Worm (Caenorhabditis elegans) whole organism, early embryonic: ENCODE data around the gene F13E9.19.

Experiments used
- B0310.2 ChIP-seq: sonication (generic microtip); optimal IDR thresholded peaks from 2 replicates; lab custom pipeline; 2016; ENCODE audit warnings: mild to moderate bottlenecking, missing genetic modification characterization, missing compliant biosample characterization
- F13C5.2 ChIP-seq: sonication (generic microtip); optimal IDR thresholded peaks from 2 replicates; lab custom pipeline; 2017; ENCODE audit warnings: mild to moderate bottlenecking, missing genetic modification characterization, inconsistent platforms, missing compliant biosample characterization
- aly-1 ChIP-seq: sonication (generic microtip); optimal IDR thresholded peaks from 2 replicates; lab custom pipeline; 2016; ENCODE audit warnings: missing genetic modification characterization, missing compliant biosample characterization
- ama-1 ChIP-seq: fragments of 150-350 bp; optimal IDR thresholded peaks from 2 replicates; lab custom pipeline; 2014
- ceh-13 ChIP-seq: fragments of 200-800 bp; sonication (Bioruptor generic); optimal IDR thresholded peaks from 2 replicates; lab custom pipeline; 2018; ENCODE audit warnings: mild to moderate bottlenecking, missing genetic modification characterization, missing compliant biosample characterization
- ceh-36 ChIP-seq: sonication (generic microtip); optimal IDR thresholded peaks from 2 replicates; lab custom pipeline; 2016; ENCODE audit warnings: missing genetic modification characterization, inconsistent platforms, missing compliant biosample characterization
- ets-7 ChIP-seq: sonication (generic microtip); optimal IDR thresholded peaks from 2 replicates; lab custom pipeline; 2016; ENCODE audit warnings: missing genotype, missing genetic modification characterization, missing compliant biosample characterization
- flt-1 ChIP-seq: fragments of 200-800 bp; sonication (Bioruptor generic); IDR thresholded peaks from 2 replicates; pipeline ENCODE4 v1.3.6; 2022; ENCODE audit warnings: missing genetic modification characterization, missing compliant biosample characterization
- hmbx-1 ChIP-seq: sonication (generic microtip); optimal IDR thresholded peaks from 2 replicates; lab custom pipeline; 2016; ENCODE audit warnings: mild to moderate bottlenecking, missing genetic modification characterization, missing compliant biosample characterization
- hmg-4 ChIP-seq: fragments of 200-800 bp; sonication (Bioruptor generic); optimal IDR thresholded peaks from 2 replicates; lab custom pipeline; 2018; ENCODE audit warnings: mild to moderate bottlenecking, missing genetic modification characterization, missing compliant biosample characterization
- hnd-1 ChIP-seq: sonication (generic microtip); optimal IDR thresholded peaks from 2 replicates; lab custom pipeline; 2016; ENCODE audit warnings: missing genetic modification characterization, missing compliant biosample characterization
- pes-1 ChIP-seq: fragments of 200-800 bp; sonication (Bioruptor generic); IDR thresholded peaks from 2 replicates; pipeline ENCODE4 v1.3.6; 2022; ENCODE audit warnings: missing genetic modification reagents, missing genetic modification characterization, missing compliant biosample characterization
- scrt-1 ChIP-seq: fragments of 200-800 bp; sonication (Bioruptor generic); IDR thresholded peaks from 2 replicates; pipeline ENCODE4 v1.3.6; 2022; ENCODE audit warnings: missing genetic modification characterization, missing compliant biosample characterization
- sea-1 ChIP-seq: fragments of 200-800 bp; sonication (Bioruptor generic); conservative IDR thresholded peaks from 2 replicates; pipeline ENCODE4 v1.3.6; 2022; ENCODE audit warnings: missing genetic modification characterization, missing compliant biosample characterization
- tbx-11 ChIP-seq: fragments of 200-800 bp; sonication (Bioruptor generic); IDR thresholded peaks from 2 replicates; pipeline ENCODE4 v1.3.6; 2022; ENCODE audit warnings: missing genetic modification characterization, missing compliant biosample characterization
- tbx-37 ChIP-seq: fragments of 200-800 bp; sonication (Bioruptor generic); conservative IDR thresholded peaks from 2 replicates; pipeline ENCODE4 v1.3.6; 2022; ENCODE audit warnings: missing genetic modification reagents, missing genetic modification characterization, missing compliant biosample characterization
- tra-4 ChIP-seq: sonication (generic microtip); optimal IDR thresholded peaks from 2 replicates; lab custom pipeline; 2017; ENCODE audit warnings: missing genetic modification characterization, missing compliant biosample characterization

F13E9.19 gene

DNA sequence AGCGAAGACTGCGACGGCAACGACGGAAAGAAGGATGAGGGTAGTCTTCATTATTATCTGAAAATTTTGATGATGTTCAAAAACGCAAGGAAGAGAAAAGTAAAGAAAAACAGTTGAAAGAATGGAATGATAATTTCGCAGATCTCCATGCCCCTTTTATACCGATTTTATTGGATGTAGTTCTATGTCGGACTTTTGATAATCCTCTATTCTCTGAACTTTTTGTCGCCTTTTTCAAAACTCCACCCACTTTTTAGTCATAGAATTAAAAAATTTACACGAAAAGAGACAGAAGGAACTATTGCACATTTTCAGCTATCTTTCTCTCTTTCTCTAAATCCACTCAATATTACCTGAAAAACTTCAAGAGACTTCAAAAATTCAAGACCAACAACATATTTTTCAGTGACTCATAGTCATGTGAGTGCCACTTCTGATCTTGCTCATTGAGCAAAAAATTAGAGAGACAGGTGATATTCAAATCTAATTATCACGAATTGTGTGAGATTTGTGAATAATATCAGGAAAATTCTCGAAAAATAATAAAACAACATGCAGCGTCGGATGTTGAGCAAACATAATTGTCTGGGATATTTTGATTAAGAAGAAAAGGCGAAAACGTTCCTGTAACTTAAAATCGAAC is 9.3 kb upstream of the F13E9.19 start, which contains the start of gene F13E9.15:
TSS of gene F13E9.15 (minus strand) at position 51 of the 643 bp plus-strand sequence.
- TF ChIP-seq hmg-4 (no peak), hnd-1 (tag; lab: Kevin White, UChicago) (no peak), ceh-36 (tag; lab: Kevin White, UChicago) (no peak)

DNA sequence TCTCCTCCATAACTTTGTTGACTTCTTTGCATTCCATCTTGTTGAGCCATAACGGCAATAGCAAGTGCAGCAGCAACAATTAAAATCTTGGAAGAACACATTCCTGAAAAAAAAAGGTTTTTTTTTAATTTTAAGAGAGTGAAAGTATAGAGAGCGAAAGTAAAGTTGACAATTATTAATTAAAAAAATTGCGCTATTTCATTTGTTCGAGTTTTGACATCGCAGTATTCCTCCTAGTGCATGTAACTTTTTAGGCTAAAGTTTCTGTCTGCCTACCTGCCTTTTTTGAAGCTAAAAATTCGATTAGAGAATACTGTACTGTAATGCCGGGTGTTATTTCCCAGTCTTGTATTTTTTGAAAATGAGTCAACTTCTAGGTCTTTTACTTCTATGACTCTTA is 7.2 kb upstream of the F13E9.19 start, which contains the start of gene srlf-12:
TSS of gene srlf-12 (minus strand) at position 101 of the 400 bp plus-strand sequence.
- TF ChIP-seq B0310.2 (tag; lab: Kevin White, UChicago) = no peak
- no peak for TF ChIP-seq pes-1 (GFP tag; lab: Robert Waterston, UW)
- TF ChIP-seq scrt-1 (GFP tag; lab: Robert Waterston, UW) = no peak
- no peak for TF ChIP-seq flt-1 (GFP tag; lab: Robert Waterston, UW)
- TF ChIP-seq ceh-36 (tag; lab: Kevin White, UChicago) = no peak
- no peak for TF ChIP-seq tra-4 (tag; lab: Kevin White, UChicago)
- TF ChIP-seq ets-7 (tag; lab: Kevin White, UChicago) = no peak
- TF ChIP-seq ceh-13 (GFP tag; lab: Kevin White, UChicago) = no peak
- TF ChIP-seq hnd-1 (tag; lab: Kevin White, UChicago) = no peak
- no peak for TF ChIP-seq F13C5.2 (tag; lab: Kevin White, UChicago)
- no peak for TF ChIP-seq tbx-37 (GFP tag; lab: Robert Waterston, UW)

DNA sequence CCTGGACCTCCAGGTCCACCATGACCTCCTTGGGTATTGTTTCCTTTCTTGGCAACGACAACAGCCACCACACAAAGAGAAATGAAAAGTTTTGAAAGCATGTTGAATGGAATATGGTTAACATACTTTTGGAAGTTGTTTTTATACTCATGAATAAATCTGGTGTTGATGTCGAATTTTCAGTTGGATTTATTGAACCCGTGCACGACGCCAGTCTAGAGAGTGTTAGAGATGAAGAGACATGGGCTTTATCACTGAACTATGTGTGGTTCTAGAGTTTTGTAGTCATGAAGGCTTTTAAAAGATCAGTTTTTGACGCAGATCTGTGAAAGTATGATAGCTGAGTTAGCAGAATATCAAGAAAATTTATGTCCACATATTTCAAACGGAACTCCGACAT is 5.0 kb upstream of the F13E9.19 start, which contains the start of gene srlf-14:
TSS of gene srlf-14 (minus strand) at position 101 of the 400 bp plus-strand sequence.
- TF ChIP-seq scrt-1 (GFP tag; lab: Robert Waterston, UW) (no peak), pes-1 (GFP tag; lab: Robert Waterston, UW) (no peak), ceh-36 (tag; lab: Kevin White, UChicago) (no peak), flt-1 (GFP tag; lab: Robert Waterston, UW) (no peak), hmg-4 (no peak), tbx-37 (GFP tag; lab: Robert Waterston, UW) (no peak), ceh-13 (GFP tag; lab: Kevin White, UChicago) (no peak)

DNA sequence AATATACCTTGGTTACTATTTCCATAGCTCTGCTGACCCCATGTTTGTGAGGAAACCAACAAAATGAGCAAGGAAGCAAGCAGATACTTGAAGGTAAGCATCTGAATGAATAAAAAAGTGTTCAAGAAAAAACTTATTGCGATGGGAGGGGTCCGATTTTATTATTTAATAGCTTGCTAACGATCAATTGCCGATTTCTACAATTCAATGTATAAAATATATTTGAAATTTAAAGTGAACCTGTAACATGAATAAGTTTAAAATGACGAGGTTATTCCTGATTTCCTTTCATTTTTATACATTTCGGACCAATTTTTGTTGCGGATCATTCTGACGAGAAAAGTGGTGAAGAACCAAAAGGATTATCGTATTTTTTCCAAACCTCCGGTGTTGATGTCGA is 2.7 kb upstream of the F13E9.19 start, which contains the start of gene srlf-13:
TSS of gene srlf-13 (minus strand) at position 101 of the 400 bp plus-strand sequence.
- TF ChIP-seq hnd-1 (tag; lab: Kevin White, UChicago) (no peak), pes-1 (GFP tag; lab: Robert Waterston, UW) (no peak), tra-4 (tag; lab: Kevin White, UChicago) (no peak), sea-1 (GFP tag; lab: Robert Waterston, UW) (no peak), F13C5.2 (tag; lab: Kevin White, UChicago) (no peak)

DNA sequence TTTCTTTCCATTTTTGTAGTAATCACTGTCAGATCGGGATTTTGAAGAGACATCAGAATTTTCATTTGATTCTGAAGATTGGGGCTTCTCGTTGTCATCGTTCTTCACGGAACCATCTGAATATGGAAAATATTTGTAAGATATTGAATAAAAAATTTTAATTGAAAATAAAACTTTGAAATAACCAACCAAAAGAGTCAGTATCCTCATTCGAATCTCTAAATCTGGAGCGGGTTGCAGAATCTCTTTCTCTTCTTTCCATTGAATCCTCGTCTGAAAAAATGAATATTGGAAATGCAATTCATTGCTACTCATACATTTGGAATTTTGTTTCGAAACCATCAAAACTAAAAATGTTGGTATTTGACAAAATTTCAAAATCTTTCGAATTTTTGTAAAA is 1.0 kb upstream of the F13E9.19 start:
- no peak for TF ChIP-seq pes-1 (GFP tag; lab: Robert Waterston, UW)
- TF ChIP-seq tra-4 (tag; lab: Kevin White, UChicago) = no peak
- no peak for TF ChIP-seq hnd-1 (tag; lab: Kevin White, UChicago)
- TF ChIP-seq tbx-37 (GFP tag; lab: Robert Waterston, UW) = no peak
- TF ChIP-seq sea-1 (GFP tag; lab: Robert Waterston, UW) = no peak
- no peak for TF ChIP-seq ets-7 (tag; lab: Kevin White, UChicago)
- no peak for TF ChIP-seq aly-1
- TF ChIP-seq B0310.2 (tag; lab: Kevin White, UChicago) = no peak
- TF ChIP-seq hmg-4 = no peak
- TF ChIP-seq F13C5.2 (tag; lab: Kevin White, UChicago) = no peak
- no peak for TF ChIP-seq hmbx-1 (tag; lab: Kevin White, UChicago)
- TF ChIP-seq scrt-1 (GFP tag; lab: Robert Waterston, UW) = no peak
- no peak for TF ChIP-seq ama-1 (lab: Kevin White, UChicago)
- TF ChIP-seq ceh-36 (tag; lab: Kevin White, UChicago) = no peak
- no peak for TF ChIP-seq tbx-11 (GFP tag; lab: Robert Waterston, UW)
- no peak for TF ChIP-seq flt-1 (GFP tag; lab: Robert Waterston, UW)
- TF ChIP-seq ceh-13 (GFP tag; lab: Kevin White, UChicago) = no peak

DNA sequence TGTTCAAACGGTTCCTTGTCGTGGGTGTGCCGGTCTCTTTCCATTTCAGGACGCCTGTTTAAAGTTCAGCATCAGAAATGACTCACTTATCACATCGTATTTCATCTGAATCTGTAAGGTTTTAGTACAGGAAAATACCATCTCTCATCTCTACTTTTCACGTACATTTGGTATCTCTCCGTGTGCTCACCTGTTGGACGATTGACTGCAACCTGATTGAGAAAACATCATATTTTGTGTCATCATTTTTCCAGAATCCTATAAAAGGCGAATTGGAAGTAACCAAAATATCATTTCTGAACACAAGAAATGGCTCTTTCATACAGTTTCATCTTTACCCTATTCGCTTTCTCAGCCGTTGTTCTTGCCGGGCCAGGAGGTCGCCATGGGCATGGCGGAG is 877 bp downstream of the F13E9.19 start, which contains the start of gene srlf-30:
TSS of gene srlf-30 (plus strand) at position 301 of the 400 bp plus-strand sequence.
- TF ChIP-seq B0310.2 (tag; lab: Kevin White, UChicago) = no peak
- TF ChIP-seq pes-1 (GFP tag; lab: Robert Waterston, UW) = no peak
- no peak for TF ChIP-seq ceh-36 (tag; lab: Kevin White, UChicago)
- TF ChIP-seq aly-1 = no peak
- TF ChIP-seq sea-1 (GFP tag; lab: Robert Waterston, UW) = no peak
- TF ChIP-seq ama-1 (lab: Kevin White, UChicago) = no peak
- TF ChIP-seq ets-7 (tag; lab: Kevin White, UChicago) = no peak
- TF ChIP-seq hnd-1 (tag; lab: Kevin White, UChicago) = no peak
- no peak for TF ChIP-seq hmbx-1 (tag; lab: Kevin White, UChicago)
- TF ChIP-seq tbx-11 (GFP tag; lab: Robert Waterston, UW) = no peak
- no peak for TF ChIP-seq F13C5.2 (tag; lab: Kevin White, UChicago)
- TF ChIP-seq tra-4 (tag; lab: Kevin White, UChicago) = no peak
- TF ChIP-seq tbx-37 (GFP tag; lab: Robert Waterston, UW) = no peak
- TF ChIP-seq scrt-1 (GFP tag; lab: Robert Waterston, UW) = no peak

DNA sequence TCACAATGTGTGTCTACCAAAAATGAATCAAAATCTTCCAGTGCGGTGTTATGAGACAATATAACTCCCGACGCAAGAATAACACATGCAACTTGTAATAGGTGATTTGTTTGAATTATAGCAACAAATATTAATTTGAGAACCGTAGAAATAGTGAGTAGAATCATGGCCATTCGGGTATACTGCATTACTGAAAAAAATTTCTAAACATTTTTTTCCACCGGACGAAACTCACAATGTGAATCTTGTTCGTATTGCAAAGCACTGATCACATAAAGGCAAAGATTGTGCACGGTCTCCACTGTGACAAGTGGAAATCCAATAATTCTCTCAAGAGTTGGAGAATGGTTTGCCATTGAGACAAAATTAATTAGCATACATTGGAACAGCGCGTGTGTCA is 3.3 kb downstream of the F13E9.19 start:
- no peak for TF ChIP-seq ceh-36 (tag; lab: Kevin White, UChicago)
- TF ChIP-seq B0310.2 (tag; lab: Kevin White, UChicago) = no peak
- no peak for TF ChIP-seq ets-7 (tag; lab: Kevin White, UChicago)
- TF ChIP-seq flt-1 (GFP tag; lab: Robert Waterston, UW) = no peak
- TF ChIP-seq hmg-4 = no peak
- no peak for TF ChIP-seq scrt-1 (GFP tag; lab: Robert Waterston, UW)
- no peak for TF ChIP-seq aly-1
- no peak for TF ChIP-seq tra-4 (tag; lab: Kevin White, UChicago)
- TF ChIP-seq tbx-37 (GFP tag; lab: Robert Waterston, UW) = no peak
- TF ChIP-seq hmbx-1 (tag; lab: Kevin White, UChicago) = no peak
- no peak for TF ChIP-seq ama-1 (lab: Kevin White, UChicago)
- TF ChIP-seq hnd-1 (tag; lab: Kevin White, UChicago) = no peak
- TF ChIP-seq pes-1 (GFP tag; lab: Robert Waterston, UW) = no peak
- no peak for TF ChIP-seq ceh-13 (GFP tag; lab: Kevin White, UChicago)
- TF ChIP-seq F13C5.2 (tag; lab: Kevin White, UChicago) = no peak
- no peak for TF ChIP-seq sea-1 (GFP tag; lab: Robert Waterston, UW)
- no peak for TF ChIP-seq tbx-11 (GFP tag; lab: Robert Waterston, UW)
